Fruit fly (Drosophila melanogaster): Measurements from ENCODE around the gene CG7102.
A peak's percentile ranks its signal among the peaks of the same experiment; 100 is the strongest.

The CG7102 gene

dm6 chr2L:7918770-7919169, 31.5 kb upstream of the CG7102 start (continued):
- TF ChIP-seq CG12104 (GFP tag; optimal IDR thresholded peaks at IDR 0.05) (no peak), cas (GFP tag; IDR thresholded peaks at IDR 0.05) (no peak), bsh (GFP tag; optimal IDR thresholded peaks at IDR 0.05) (peak in 1 of 2 experiments; percentile 32), CG12769 (tag; optimal IDR thresholded peaks at IDR 0.05) (no peak), tgo (GFP tag; IDR thresholded peaks at IDR 0.05) (no peak), Nf-YB (GFP tag; optimal IDR thresholded peaks at IDR 0.05) (no peak)

dm6 chr2L:7916368-7916767, 29.1 kb upstream of the CG7102 start:
- TF ChIP-seq CG9876 (GFP tag; optimal IDR thresholded peaks at IDR 0.05) (no peak), CG15073 (GFP tag; optimal IDR thresholded peaks at IDR 0.05) (no peak), CG1024 (GFP tag; IDR thresholded peaks at IDR 0.05) (peak; percentile 51; the same call in 1 of the 2 replicates), CG15269 (tag; optimal IDR thresholded peaks at IDR 0.05) (peak; percentile 81), pan (optimal IDR thresholded peaks at IDR 0.05) (no peak), pan (GFP tag; optimal IDR thresholded peaks at IDR 0.05 in 1 of 2, IDR thresholded peaks at IDR 0.05 in 1 of 2) (peak in 1 of 2 experiments; percentile 80), prd (optimal IDR thresholded peaks at IDR 0.05) (no peak), prd (GFP tag; IDR thresholded peaks at IDR 0.05) (peak; percentile 75), tna (GFP tag; IDR thresholded peaks at IDR 0.05; ENCODE audit: partially characterized antibody) (no peak), zfh1 (GFP tag; IDR thresholded peaks at IDR 0.05) (peak; percentile 79), CG33557 (GFP tag; optimal IDR thresholded peaks at IDR 0.05) (no peak), CG34376 (GFP tag; optimal IDR thresholded peaks at IDR 0.05) (no peak), klu (GFP tag; IDR thresholded peaks at IDR 0.05) (peak; percentile 41), CG4424 (GFP tag; optimal IDR thresholded peaks at IDR 0.05) (no peak), Nf-YB (GFP tag; optimal IDR thresholded peaks at IDR 0.05) (peak; percentile 26), Dek (tag; optimal IDR thresholded peaks at IDR 0.05) (peak; percentile 71), CG7928 (GFP tag; optimal IDR thresholded peaks at IDR 0.05) (no peak), gsb (GFP tag; IDR thresholded peaks at IDR 0.05) (no peak), Elba2 (GFP tag; optimal IDR thresholded peaks at IDR 0.05) (no peak), btn (GFP tag; optimal IDR thresholded peaks at IDR 0.05) (no peak), CG15696 (tag; optimal IDR thresholded peaks at IDR 0.05) (no peak), sens-2 (GFP tag; IDR thresholded peaks at IDR 0.05) (peak; percentile 60; the same call in 1 of the 2 replicates), CG3407 (GFP tag; optimal IDR thresholded peaks at IDR 0.05) (peak; percentile 53), CG2678 (tag; optimal IDR thresholded peaks at IDR 0.05) (peak; percentile 42), chinmo (GFP tag; IDR thresholded peaks at IDR 0.05; ENCODE audit: partially characterized antibody) (no peak), pnt (GFP tag; optimal IDR thresholded peaks at IDR 0.05) (peak; percentile 63), Antp (GFP tag; optimal IDR thresholded peaks at IDR 0.05) (peak; percentile 39), CG17385 (GFP tag; optimal IDR thresholded peaks at IDR 0.05) (peak; percentile 74), NfI (GFP tag; optimal IDR thresholded peaks at IDR 0.05) (peak; percentile 71), aop (GFP tag; IDR thresholded peaks at IDR 0.05) (0 out of 2 replicates have a peak, but pooled peaks have one; percentile 40), Hr3 (GFP tag; optimal IDR thresholded peaks at IDR 0.05) (peak; percentile 63), Dip2 (GFP tag; IDR thresholded peaks at IDR 0.05) (0 out of 2 replicates have a peak, but pooled peaks have one; percentile 6), CG3281 (GFP tag; optimal IDR thresholded peaks at IDR 0.05) (no peak), gcm (GFP tag; optimal IDR thresholded peaks at IDR 0.05) (peak; percentile 29), crc (GFP tag; optimal IDR thresholded peaks at IDR 0.05) (peak; percentile 21), CG12155 (GFP tag; optimal IDR thresholded peaks at IDR 0.05) (peak; percentile 61), E2f2 (GFP tag; IDR thresholded peaks at IDR 0.05) (peak; percentile 44; the same call in 1 of the 2 replicates), esg (GFP tag; conservative IDR thresholded peaks at IDR 0.05) (peak; percentile 85), wdn (GFP tag; IDR thresholded peaks at IDR 0.05) (peak; percentile 73), CG8281 (tag; optimal IDR thresholded peaks at IDR 0.05) (no peak), CG14441 (GFP tag; IDR thresholded peaks at IDR 0.05) (peak; percentile 79), sug (tag; optimal IDR thresholded peaks at IDR 0.05) (no peak), bsh (GFP tag; optimal IDR thresholded peaks at IDR 0.05) (peak; percentile 47 to 69), bab2 (GFP tag; optimal IDR thresholded peaks at IDR 0.05) (no peak), H2.0 (GFP tag; IDR thresholded peaks at IDR 0.05) (peak; percentile 84), HLH3B (GFP tag; IDR thresholded peaks at IDR 0.05) (peak; percentile 86)
